Fruit fly (Drosophila melanogaster) whole organism, embryonic: Measurements from ENCODE around the gene Orc2.

Experiments used
- CG10654 ChIP-seq: fragments of 200-800 bp; sonication (Bioruptor generic); optimal IDR thresholded peaks from 2 replicates; lab custom pipeline; 2016; ENCODE audit warnings: missing biosample characterization, missing genetic modification characterization
- CG11504 ChIP-seq: fragments of 200-800 bp; sonication (Bioruptor generic); optimal IDR thresholded peaks from 3 replicates; lab custom pipeline; 2019; ENCODE audit warnings: missing biosample characterization, mild to moderate bottlenecking, missing genetic modification characterization, moderate library complexity
- CG14441 ChIP-seq: fragments of 200-800 bp; sonication (Bioruptor generic); IDR thresholded peaks from 2 replicates; pipeline ENCODE4 v1.3.6; 2022; ENCODE audit warnings: missing biosample characterization, missing genetic modification characterization
- CG43689 ChIP-seq: fragments of 200-800 bp; sonication (Bioruptor generic); IDR thresholded peaks from 2 replicates; pipeline ENCODE4 v1.3.6; 2022; ENCODE audit warnings: missing biosample characterization, missing genetic modification characterization
- CG9817 ChIP-seq: fragments of 200-800 bp; sonication (Bioruptor generic); optimal IDR thresholded peaks from 2 replicates; lab custom pipeline; 2018; ENCODE audit warnings: missing biosample characterization, mild to moderate bottlenecking, missing genetic modification characterization, moderate library complexity
- Chrac-16 ChIP-seq: fragments of 200-800 bp; sonication (Bioruptor generic); optimal IDR thresholded peaks from 3 replicates; lab custom pipeline; 2016; ENCODE audit warnings: missing biosample characterization, missing genetic modification characterization
- Lpt ChIP-seq: fragments of >200 bp; optimal IDR thresholded peaks from 2 replicates; lab custom pipeline; 2018; ENCODE audit warnings: missing biosample characterization, missing genetic modification characterization
- Ssrp ChIP-seq: fragments of 200-800 bp; sonication (Bioruptor generic); optimal IDR thresholded peaks from 2 replicates; lab custom pipeline; 2018; ENCODE audit warnings: missing biosample characterization, mild to moderate bottlenecking, missing genetic modification characterization, moderate library complexity
- h ChIP-seq: fragments of >200 bp; optimal IDR thresholded peaks from 2 replicates; lab custom pipeline; 2017
- lmd ChIP-seq: fragments of 200-800 bp; sonication (Bioruptor generic); IDR thresholded peaks from 2 replicates; pipeline ENCODE4 v1.3.6; 2022; ENCODE audit warnings: missing biosample characterization, missing genetic modification characterization
- shn ChIP-seq: fragments of 200-800 bp; sonication (Bioruptor generic); optimal IDR thresholded peaks from 3 replicates; lab custom pipeline; 2016; ENCODE audit warnings: missing biosample characterization, missing genetic modification characterization

- no peak for TF ChIP-seq CG11504 (tag; lab: Kevin White, UChicago)
- no peak; the same call in 1 of the 2 replicates for TF ChIP-seq CG43689
- TF ChIP-seq h (lab: Kevin White, UChicago): no peak
- TF ChIP-seq Chrac-16 (GFP tag; lab: Kevin White, UChicago): no peak
- TF ChIP-seq shn (GFP tag; lab: Kevin White, UChicago): no peak
- TF ChIP-seq Ssrp (tag; lab: Kevin White, UChicago): no peak
- no peak for TF ChIP-seq CG14441
- no peak for TF ChIP-seq CG10654 (GFP tag; lab: Kevin White, UChicago)
- no peak for TF ChIP-seq lmd (GFP tag; lab: Robert Waterston, UW)
- TF ChIP-seq CG9817 (tag; lab: Kevin White, UChicago): no peak
- TF ChIP-seq Lpt: no peak
Observed at dm6 chr3R:14011175-14011574, 46.5 kb downstream of the Orc2 start.
